Worm (Caenorhabditis elegans) whole organism, mixed stage, embryonic: ENCODE data around the gene rpl-36.A.
A peak's percentile ranks its signal among the peaks of the same experiment; 100 is the strongest.

Source experiments
- M03D4.4 ChIP-seq: sonication (generic microtip); optimal IDR thresholded peaks from 2 replicates; lab custom pipeline; 2017; ENCODE audit warnings: mild to moderate bottlenecking, missing genetic modification characterization, missing compliant biosample characterization
- bed-3 ChIP-seq: fragments of 200-800 bp; sonication (Bioruptor generic); optimal IDR thresholded peaks from 3 replicates; lab custom pipeline; 2018; ENCODE audit warnings: mild to moderate bottlenecking, missing genetic modification characterization, moderate library complexity, missing compliant biosample characterization
- blmp-1 ChIP-seq: fragments of 150-350 bp; optimal IDR thresholded peaks from 2 replicates; lab custom pipeline; 2014; ENCODE audit warnings: missing biosample characterization, missing genetic modification characterization
- ceh-39 ChIP-seq: fragments of 150-350 bp; optimal IDR thresholded peaks from 2 replicates; lab custom pipeline; 2014; ENCODE audit warnings: missing biosample characterization, missing genetic modification characterization
- ceh-43 ChIP-seq: fragments of 200-800 bp; sonication (Bioruptor generic); optimal IDR thresholded peaks from 2 replicates; lab custom pipeline; 2018; ENCODE audit warnings: mild to moderate bottlenecking, missing genetic modification characterization, moderate library complexity, missing compliant biosample characterization
- ceh-83 ChIP-seq: fragments of 200-800 bp; sonication (Bioruptor generic); optimal IDR thresholded peaks from 2 replicates; lab custom pipeline; 2018; ENCODE audit warnings: mild to moderate bottlenecking, missing genetic modification characterization, missing compliant biosample characterization
- ces-1 ChIP-seq: fragments of 150-350 bp; optimal IDR thresholded peaks from 2 replicates; lab custom pipeline; 2014; ENCODE audit warnings: missing biosample characterization, missing genetic modification reagents, missing genetic modification characterization
- cnd-1 ChIP-seq: fragments of 200-800 bp; sonication (Bioruptor generic); optimal IDR thresholded peaks from 2 replicates; lab custom pipeline; 2018; ENCODE audit warnings: mild to moderate bottlenecking, missing genetic modification characterization, missing compliant biosample characterization
- drap-1 ChIP-seq: fragments of 200-800 bp; sonication (Bioruptor generic); optimal IDR thresholded peaks from 3 replicates; lab custom pipeline; 2018; ENCODE audit warnings: mild to moderate bottlenecking, missing genetic modification characterization, missing compliant biosample characterization
- elt-1 ChIP-seq: sonication (generic microtip); optimal IDR thresholded peaks from 2 replicates; lab custom pipeline; 2017; ENCODE audit warnings: missing genetic modification characterization, mild to moderate bottlenecking, missing compliant biosample characterization, antibody characterized with exemption, moderate library complexity, borderline replicate concordance; ENCODE audit not compliant: insufficient read depth
- elt-3 ChIP-seq: fragments of 150-350 bp; optimal IDR thresholded peaks from 2 replicates; lab custom pipeline; 2014; ENCODE audit warnings: missing biosample characterization, missing genetic modification characterization
- flh-1 ChIP-seq: fragments of 200-800 bp; sonication (Bioruptor generic); optimal IDR thresholded peaks from 2 replicates; lab custom pipeline; 2018; ENCODE audit warnings: mild to moderate bottlenecking, missing genetic modification characterization, moderate library complexity, missing compliant biosample characterization
- ham-2 ChIP-seq: fragments of 200-800 bp; sonication (Bioruptor generic); optimal IDR thresholded peaks from 2 replicates; lab custom pipeline; 2018; ENCODE audit warnings: mild to moderate bottlenecking, missing genetic modification characterization, missing compliant biosample characterization
- hlh-1 ChIP-seq: fragments of 150-350 bp; optimal IDR thresholded peaks from 2 replicates; lab custom pipeline; 2014; ENCODE audit warnings: missing biosample characterization, missing genetic modification reagents, missing genetic modification characterization
- lin-32 ChIP-seq: fragments of 200-800 bp; sonication (Bioruptor generic); optimal IDR thresholded peaks from 2 replicates; lab custom pipeline; 2018; ENCODE audit warnings: mild to moderate bottlenecking, missing genetic modification characterization, missing compliant biosample characterization
- mab-5 ChIP-seq: fragments of 150-350 bp; optimal IDR thresholded peaks from 2 replicates; lab custom pipeline; 2014; ENCODE audit warnings: missing biosample characterization, missing genetic modification characterization
- mep-1 ChIP-seq: fragments of 150-350 bp; optimal IDR thresholded peaks from 2 replicates; lab custom pipeline; 2017; ENCODE audit warnings: missing biosample characterization, missing genetic modification reagents, missing genetic modification characterization, inconsistent platforms
- mls-2 ChIP-seq: sonication (generic microtip); optimal IDR thresholded peaks from 2 replicates; lab custom pipeline; 2016; ENCODE audit warnings: mild to moderate bottlenecking, missing genetic modification characterization, moderate library complexity, missing compliant biosample characterization
- nhr-2 ChIP-seq: fragments of 150-350 bp; optimal IDR thresholded peaks from 2 replicates; lab custom pipeline; 2014; ENCODE audit warnings: missing biosample characterization, missing genetic modification characterization
- nhr-237 ChIP-seq: fragments of 150-350 bp; optimal IDR thresholded peaks from 2 replicates; lab custom pipeline; 2014; ENCODE audit warnings: missing biosample characterization, missing genetic modification characterization
- nhr-28 ChIP-seq: fragments of 150-350 bp; optimal IDR thresholded peaks from 2 replicates; lab custom pipeline; 2014; ENCODE audit warnings: missing biosample characterization, missing genetic modification characterization
- nhr-76 ChIP-seq: sonication (generic microtip); optimal IDR thresholded peaks from 2 replicates; lab custom pipeline; 2017; ENCODE audit warnings: missing biosample characterization, missing genetic modification characterization
- pha-4 ChIP-seq: fragments of 150-350 bp; optimal IDR thresholded peaks from 2 replicates; lab custom pipeline; 2018; ENCODE audit warnings: missing biosample characterization, missing genetic modification reagents, missing genetic modification characterization
- sem-2 ChIP-seq: fragments of 200-800 bp; sonication (Bioruptor generic); optimal IDR thresholded peaks from 2 replicates; lab custom pipeline; 2018; ENCODE audit warnings: mild to moderate bottlenecking, missing genetic modification characterization, missing compliant biosample characterization
- snpc-4 ChIP-seq: fragments of 150-350 bp; optimal IDR thresholded peaks from 2 replicates; lab custom pipeline; 2014; ENCODE audit warnings: missing biosample characterization, missing genetic modification characterization
- sptf-1 ChIP-seq: sonication (generic microtip); optimal IDR thresholded peaks from 2 replicates; lab custom pipeline; 2017; ENCODE audit warnings: mild to moderate bottlenecking, missing genetic modification characterization, moderate library complexity, missing compliant biosample characterization
- tbx-8 ChIP-seq: fragments of 200-800 bp; sonication (Bioruptor generic); optimal IDR thresholded peaks from 2 replicates; lab custom pipeline; 2018; ENCODE audit warnings: mild to moderate bottlenecking, missing genetic modification characterization, moderate library complexity, missing compliant biosample characterization
- unc-39 ChIP-seq: fragments of 150-350 bp; optimal IDR thresholded peaks from 2 replicates; lab custom pipeline; 2014; ENCODE audit warnings: missing biosample characterization, missing genetic modification characterization
- unc-62 ChIP-seq: fragments of 150-350 bp; optimal IDR thresholded peaks from 2 replicates; lab custom pipeline; 2014; ENCODE audit warnings: missing biosample characterization, missing genetic modification reagents, missing genetic modification characterization
- zip-8 ChIP-seq: fragments of 150-350 bp; optimal IDR thresholded peaks from 2 replicates; lab custom pipeline; 2014; ENCODE audit warnings: missing biosample characterization, missing genetic modification characterization
- ztf-11 ChIP-seq: fragments of 150-350 bp; optimal IDR thresholded peaks from 2 replicates; lab custom pipeline; 2014; ENCODE audit warnings: missing biosample characterization, missing genetic modification characterization

The rpl-36.A gene

DNA sequence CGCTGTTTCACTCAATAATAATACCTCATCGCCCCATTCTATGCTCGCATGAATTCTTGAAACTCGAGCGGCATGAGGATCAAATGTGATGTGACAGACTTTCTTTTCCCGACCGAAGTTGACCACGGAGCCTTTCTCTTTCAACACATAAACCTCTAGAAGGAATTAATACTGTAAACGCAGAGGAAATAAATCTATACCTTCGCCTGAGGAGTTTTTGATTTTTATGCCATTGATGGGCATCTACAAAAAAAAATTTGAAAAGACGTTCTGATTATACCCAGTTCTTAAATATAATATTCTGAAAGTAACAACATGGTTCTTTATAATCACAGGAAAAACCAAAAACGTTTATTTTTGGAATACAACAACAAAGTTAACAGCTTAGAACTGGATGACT is 771 bp downstream of the rpl-36.A start, which contains the start of gene nbs-1:
TSS of gene nbs-1 (minus strand) at position 246 of the 400 bp plus-strand sequence.
- no peak for TF ChIP-seq drap-1 (GFP tag; lab: Kevin White, UChicago)
- no peak for TF ChIP-seq nhr-237 (tag; lab: Kevin White, UChicago)
- TF ChIP-seq ceh-39 = no peak
- TF ChIP-seq ces-1 (GFP tag; lab: Kevin White, UChicago) = no peak
- TF ChIP-seq unc-62 (GFP tag; lab: Kevin White, UChicago) = no peak
- TF ChIP-seq flh-1 (GFP tag; lab: Kevin White, UChicago) = no peak
- TF ChIP-seq mab-5 = no peak
- TF ChIP-seq elt-1 (tag; lab: Kevin White, UChicago) = no peak
- TF ChIP-seq nhr-28 (tag; lab: Kevin White, UChicago) = no peak
- no peak for TF ChIP-seq ztf-11
- TF ChIP-seq pha-4 (tag; lab: Kevin White, UChicago) = no peak
- TF ChIP-seq tbx-8 (GFP tag; lab: Kevin White, UChicago) = no peak
- TF ChIP-seq mep-1 (tag; lab: Kevin White, UChicago) = no peak

DNA sequence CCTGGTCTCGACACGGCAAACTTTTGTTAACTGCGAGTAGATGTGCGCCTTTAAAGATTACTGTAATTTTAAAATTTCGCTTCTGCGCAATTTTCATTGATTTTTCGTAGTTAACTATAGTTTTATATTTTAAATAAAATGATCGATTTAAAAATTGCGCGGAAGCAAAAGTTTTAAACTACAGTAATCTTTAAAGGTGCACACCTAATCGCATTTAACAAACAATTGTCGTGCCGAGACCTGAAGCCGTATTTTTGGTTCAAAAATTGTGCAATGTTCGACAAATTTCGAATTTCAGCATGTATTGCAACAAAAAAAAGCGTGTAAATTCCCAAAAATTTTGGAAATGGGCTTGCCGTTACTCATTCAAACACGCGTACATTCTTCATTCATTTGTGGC is 2.6 kb downstream of the rpl-36.A start:
- TF ChIP-seq ceh-43 (GFP tag; lab: Kevin White, UChicago) = no peak
- TF ChIP-seq elt-1 (tag; lab: Kevin White, UChicago) = no peak
- no peak for TF ChIP-seq ham-2 (GFP tag; lab: Kevin White, UChicago)
- TF ChIP-seq nhr-76 (tag; lab: Kevin White, UChicago) = no peak
- no peak for TF ChIP-seq bed-3 (GFP tag; lab: Kevin White, UChicago)
- no peak for TF ChIP-seq nhr-237 (tag; lab: Kevin White, UChicago)
- no peak for TF ChIP-seq unc-39 (tag; lab: Kevin White, UChicago)
- no peak for TF ChIP-seq ces-1 (GFP tag; lab: Kevin White, UChicago)
- TF ChIP-seq, all 35 proteins: peak for 0

DNA sequence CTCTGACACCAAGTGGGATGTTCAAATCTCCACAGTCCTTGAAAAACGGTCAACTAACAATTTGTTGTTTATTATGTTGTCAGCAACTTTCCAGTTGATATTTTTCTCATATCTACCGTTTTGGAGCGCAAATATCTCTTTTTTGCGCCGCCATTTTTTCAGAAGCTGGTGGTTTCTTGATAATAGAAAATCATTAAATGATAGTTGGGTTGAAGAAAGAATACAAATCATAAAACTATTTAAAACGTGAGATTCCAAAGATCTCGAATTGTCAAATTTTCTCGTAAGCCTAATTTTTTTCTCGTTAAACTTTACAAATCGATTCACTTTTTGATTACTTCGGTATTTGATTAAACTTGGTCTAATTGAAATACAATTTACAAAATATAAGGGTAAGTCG is 4.6 kb downstream of the rpl-36.A start, which contains the start of gene rpl-42:
TSS of gene rpl-42 (plus strand) at position 301 of the 400 bp plus-strand sequence.
- TF ChIP-seq lin-32 = no peak
- TF ChIP-seq ham-2 (GFP tag; lab: Kevin White, UChicago) = no peak
- TF ChIP-seq unc-39 (tag; lab: Kevin White, UChicago) = no peak
- TF ChIP-seq blmp-1 (tag; lab: Kevin White, UChicago) = no peak
- TF ChIP-seq drap-1 (GFP tag; lab: Kevin White, UChicago) = no peak
- no peak for TF ChIP-seq ceh-39
- no peak for TF ChIP-seq ztf-11
- no peak for TF ChIP-seq snpc-4 (tag; lab: Kevin White, UChicago)
- TF ChIP-seq ceh-83 (GFP tag; lab: Kevin White, UChicago) = no peak
- TF ChIP-seq tbx-8 (GFP tag; lab: Kevin White, UChicago) = no peak
- TF ChIP-seq sptf-1 = no peak
- TF ChIP-seq mab-5 = no peak
- TF ChIP-seq cnd-1 (tag; lab: Kevin White, UChicago) = no peak
- no peak for TF ChIP-seq ces-1 (GFP tag; lab: Kevin White, UChicago)
- TF ChIP-seq M03D4.4 = no peak

DNA sequence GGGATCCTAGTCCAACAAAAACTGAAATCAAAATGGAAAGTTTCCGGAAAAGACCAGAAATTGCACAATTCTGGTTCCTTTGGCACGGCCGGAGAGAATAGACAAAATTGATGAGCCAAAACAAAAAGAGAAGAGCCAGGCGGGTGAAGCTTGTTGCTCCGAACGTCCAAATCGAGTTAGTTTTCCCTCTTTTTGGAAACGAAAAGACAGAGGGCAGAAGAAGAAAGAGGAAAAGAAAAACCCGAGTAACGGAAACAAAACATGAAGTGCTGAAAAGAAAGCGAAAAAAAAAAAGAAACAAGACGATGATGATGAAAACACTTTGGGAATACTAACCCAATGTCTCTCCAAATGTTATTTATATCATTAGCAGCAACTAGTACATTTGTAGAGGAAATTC is 5.4 kb downstream of the rpl-36.A start:
- TF ChIP-seq elt-1 (tag; lab: Kevin White, UChicago) (no peak), tbx-8 (GFP tag; lab: Kevin White, UChicago) (no peak), ztf-11 (no peak), ces-1 (GFP tag; lab: Kevin White, UChicago) (peak; percentile 87), mab-5 (no peak)

ce11 chrII:11089356-11089755 is 7.6 kb downstream of the rpl-36.A start, which contains the start of gene unc-53:
unc-53 (minus strand) TSS chrII:11089456.
- no peak for TF ChIP-seq snpc-4 (tag; lab: Kevin White, UChicago)
- no peak for TF ChIP-seq flh-1 (GFP tag; lab: Kevin White, UChicago)
- no peak for TF ChIP-seq tbx-8 (GFP tag; lab: Kevin White, UChicago)
- no peak for TF ChIP-seq hlh-1
- TF ChIP-seq, all 35 proteins: peak for 0

ce11 chrII:11088137-11088536 is 8.9 kb downstream of the rpl-36.A start:
- no peak for TF ChIP-seq mep-1 (tag; lab: Kevin White, UChicago)
- no peak for TF ChIP-seq unc-62 (GFP tag; lab: Kevin White, UChicago)
- TF ChIP-seq elt-3 = no peak
- peak; percentile 30 for TF ChIP-seq mls-2 (tag; lab: Kevin White, UChicago)
- TF ChIP-seq zip-8 = no peak
- TF ChIP-seq pha-4 (tag; lab: Kevin White, UChicago) = no peak
- TF ChIP-seq nhr-2 (tag; lab: Kevin White, UChicago) = no peak
- no peak for TF ChIP-seq lin-32
- no peak for TF ChIP-seq ham-2 (GFP tag; lab: Kevin White, UChicago)
- no peak for TF ChIP-seq snpc-4 (tag; lab: Kevin White, UChicago)
- no peak for TF ChIP-seq hlh-1
- peak; percentile 97 for TF ChIP-seq ces-1 (GFP tag; lab: Kevin White, UChicago)
- no peak for TF ChIP-seq sem-2
